Worm (Caenorhabditis elegans) whole organism, midembryonic: ENCODE measurements around the gene flr-4.

Source experiments
- T22C8.4 ChIP-seq: fragments of 200-800 bp; sonication (Bioruptor generic); IDR thresholded peaks from 2 replicates; pipeline ENCODE4 v1.3.6; 2022; ENCODE audit warnings: missing genetic modification characterization, missing compliant biosample characterization
- cog-1 ChIP-seq: sonication (generic microtip); optimal IDR thresholded peaks from 2 replicates; lab custom pipeline; 2016; ENCODE audit warnings: missing genetic modification characterization, missing compliant biosample characterization
- flt-1 ChIP-seq: fragments of 200-800 bp; sonication (Bioruptor generic); IDR thresholded peaks from 2 replicates; pipeline ENCODE4 v1.3.6; 2022; ENCODE audit warnings: missing genetic modification characterization, missing compliant biosample characterization
- klf-2 ChIP-seq: fragments of 200-800 bp; sonication (Bioruptor generic); conservative IDR thresholded peaks from 2 replicates; pipeline ENCODE4 v1.3.6; 2022; ENCODE audit warnings: missing genetic modification reagents, missing genetic modification characterization, missing compliant biosample characterization
- med-1 ChIP-seq: sonication (generic microtip); optimal IDR thresholded peaks from 2 replicates; lab custom pipeline; 2017; ENCODE audit warnings: missing genetic modification characterization, mild to moderate bottlenecking, missing compliant biosample characterization, antibody characterized with exemption, missing genetic modification reagents; ENCODE audit not compliant: insufficient read depth
- ref-1 ChIP-seq: fragments of 200-800 bp; sonication (Bioruptor generic); conservative IDR thresholded peaks from 2 replicates; pipeline ENCODE4 v1.3.6; 2022; ENCODE audit warnings: missing genetic modification reagents, missing genetic modification characterization, missing compliant biosample characterization
- tab-1 ChIP-seq: fragments of 200-800 bp; sonication (Bioruptor generic); IDR thresholded peaks from 2 replicates; pipeline ENCODE4 v1.3.6; 2022; ENCODE audit warnings: missing genetic modification characterization, missing compliant biosample characterization
- ztf-23 ChIP-seq: fragments of 200-800 bp; sonication (Bioruptor generic); IDR thresholded peaks from 2 replicates; pipeline ENCODE4 v1.3.6; 2022; ENCODE audit warnings: missing genetic modification reagents, missing genetic modification characterization, missing compliant biosample characterization
- ztf-29 ChIP-seq: fragments of 200-800 bp; sonication (Bioruptor generic); IDR thresholded peaks from 2 replicates; pipeline ENCODE4 v1.3.6; 2022; ENCODE audit warnings: missing genetic modification reagents, missing genetic modification characterization, missing compliant biosample characterization

ce11 chrX:15078276-15078675 lies 10.9 kb upstream of the flr-4 start:
- no peak for TF ChIP-seq tab-1 (GFP tag; lab: Robert Waterston, UW)
- TF ChIP-seq flt-1, result no peak
- TF ChIP-seq ztf-29, result no peak
- TF ChIP-seq cog-1 (tag; lab: Kevin White, UChicago), result no peak
- no peak for TF ChIP-seq T22C8.4
- TF ChIP-seq klf-2 (GFP tag; lab: Robert Waterston, UW), result no peak
- TF ChIP-seq ref-1 (GFP tag; lab: Robert Waterston, UW), result no peak
- no peak for TF ChIP-seq ztf-23
- no peak for TF ChIP-seq med-1 (GFP tag; lab: Kevin White, UChicago)
